Fruit fly (Drosophila melanogaster): ENCODE measurements around the gene CG2246.
A peak's percentile ranks its signal among the peaks of the same experiment; 100 is the strongest.

The CG2246 gene

DNA sequence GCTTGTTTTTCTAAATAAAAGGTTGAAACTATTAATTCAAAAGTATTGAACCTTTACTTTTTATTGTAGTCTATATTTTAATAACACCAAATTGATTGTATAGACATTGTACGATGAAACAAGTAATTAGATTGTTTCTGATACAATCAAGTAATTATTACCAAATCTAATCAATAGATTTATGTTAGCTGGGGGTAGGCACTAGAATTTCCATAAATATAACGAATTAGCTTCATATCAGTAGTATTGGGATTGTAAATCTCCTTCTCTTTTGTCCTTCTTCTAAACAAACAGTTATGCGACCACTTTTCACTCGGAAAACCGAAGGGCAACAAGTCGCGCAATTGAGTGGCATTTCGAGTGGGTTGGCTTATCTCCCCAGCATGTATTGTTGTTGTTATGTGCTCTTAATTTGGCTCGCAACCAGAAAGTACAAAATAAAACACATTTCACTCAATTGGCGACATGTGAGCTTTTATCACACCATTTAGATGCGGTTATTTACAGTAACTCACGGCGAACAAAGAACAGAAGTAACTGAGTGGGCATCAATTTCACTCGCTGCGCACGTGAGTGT, 1.8 kb downstream of the CG2246 start (continued):
- TF ChIP-seq chinmo (GFP tag; IDR thresholded peaks at IDR 0.05; ENCODE audit: partially characterized antibody) (0 out of 4 replicates have a peak, but pooled peaks have one; percentile 31), CG6689 (GFP tag; IDR thresholded peaks at IDR 0.05) (no peak), otp (GFP tag; IDR thresholded peaks at IDR 0.05) (no peak), Dref (GFP tag; IDR thresholded peaks at IDR 0.05) (no peak), CG10267 (tag; optimal IDR thresholded peaks at IDR 0.05) (no peak), ewg (GFP tag; optimal IDR thresholded peaks at IDR 0.05) (no peak), Vsx1 (GFP tag; optimal IDR thresholded peaks at IDR 0.05) (peak; percentile 25)

DNA sequence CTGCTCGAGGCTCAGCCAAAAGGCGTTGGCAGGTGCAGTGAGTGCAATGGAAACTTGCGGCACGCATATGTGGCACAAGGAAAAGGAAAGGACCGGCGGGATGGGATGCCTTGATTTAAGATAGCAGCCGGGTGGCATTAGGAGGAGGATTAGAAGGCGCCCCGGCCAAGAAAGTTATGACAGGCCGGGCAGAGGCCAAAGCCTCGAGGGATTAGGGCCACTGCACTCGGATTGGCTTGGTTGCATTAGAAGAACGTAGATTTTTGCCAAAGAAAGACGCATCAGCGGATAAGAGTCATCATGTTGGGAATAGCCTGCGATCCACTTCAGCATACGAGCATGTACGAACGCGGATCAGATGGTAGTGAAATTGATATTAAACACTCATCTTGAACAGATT, 4.6 kb downstream of the CG2246 start, which contains the start of gene CG31019:
Gene CG31019, plus strand, starts transcription at position 301 of the 400 bp plus-strand sequence.
- TF ChIP-seq NfI (GFP tag; optimal IDR thresholded peaks at IDR 0.05) (no peak), HLHmδ (GFP tag; optimal IDR thresholded peaks at IDR 0.05) (no peak), Abd-B (GFP tag; optimal IDR thresholded peaks at IDR 0.05) (no peak), org-1 (GFP tag; optimal IDR thresholded peaks at IDR 0.05) (no peak), B-H1 (GFP tag; IDR thresholded peaks at IDR 0.05) (no peak), CG8359 (GFP tag; optimal IDR thresholded peaks at IDR 0.05; ENCODE audit: borderline replicate concordance) (no peak), oc (tag; optimal IDR thresholded peaks at IDR 0.05) (no peak), CG15514 (GFP tag; optimal IDR thresholded peaks at IDR 0.05) (no peak), NC2β (GFP tag; optimal IDR thresholded peaks at IDR 0.05) (no peak), CG2116 (GFP tag; optimal IDR thresholded peaks at IDR 0.05) (no peak), insv (GFP tag; optimal IDR thresholded peaks at IDR 0.05) (no peak), fd3F (GFP tag; optimal IDR thresholded peaks at IDR 0.05) (no peak), Oaz (GFP tag; IDR thresholded peaks at IDR 0.05) (no peak), Fer3 (tag; optimal IDR thresholded peaks at IDR 0.05) (no peak), CG11456 (GFP tag; IDR thresholded peaks at IDR 0.05) (no peak), CG2120 (GFP tag; optimal IDR thresholded peaks at IDR 0.05) (no peak), Hmr (GFP tag; optimal IDR thresholded peaks at IDR 0.05) (no peak), sr (GFP tag; IDR thresholded peaks at IDR 0.05) (no peak), CG34422 (GFP tag; IDR thresholded peaks at IDR 0.05) (no peak), CG4328 (GFP tag; optimal IDR thresholded peaks at IDR 0.05) (no peak)

DNA sequence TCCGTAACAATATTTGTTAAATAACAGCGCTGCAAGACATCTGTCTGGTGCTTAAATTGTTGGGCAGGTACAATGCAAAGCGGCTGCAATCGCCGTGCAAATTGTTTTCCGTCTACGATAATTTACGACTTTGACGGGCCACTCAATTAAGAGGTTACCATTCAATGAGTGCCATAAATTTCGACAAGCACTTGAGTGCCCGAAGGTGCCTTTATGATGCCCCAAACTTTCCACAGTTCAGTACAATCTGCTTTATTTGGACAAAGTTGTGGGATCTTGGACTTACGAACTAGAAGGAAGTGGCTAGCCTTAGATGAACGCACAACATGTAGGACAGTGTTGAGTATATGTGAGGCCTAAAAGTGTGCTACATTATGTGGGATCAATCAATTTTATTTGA, 8.6 kb downstream of the CG2246 start:
- no peak for TF ChIP-seq gfzf (GFP tag; optimal IDR thresholded peaks at IDR 0.05)
- TF ChIP-seq CG18476 (GFP tag; optimal IDR thresholded peaks at IDR 0.05), result no peak
- peak; percentile 25 for TF ChIP-seq CG13894 (tag; optimal IDR thresholded peaks at IDR 0.05)
- TF ChIP-seq exex (tag; optimal IDR thresholded peaks at IDR 0.05), result peak; percentile 79
- TF ChIP-seq Optix (GFP tag; IDR thresholded peaks at IDR 0.05), result no peak
- peak; percentile 41 for TF ChIP-seq CG15514 (GFP tag; optimal IDR thresholded peaks at IDR 0.05)
- TF ChIP-seq dysf (GFP tag; IDR thresholded peaks at IDR 0.05), result 0 out of 3 replicates have a peak, but pooled peaks have one; percentile 7
- TF ChIP-seq CG2678 (tag; optimal IDR thresholded peaks at IDR 0.05), result peak; percentile 9
- 0 out of 3 replicates have a peak, but pooled peaks have one; percentile 39 for TF ChIP-seq CG2889 (GFP tag; IDR thresholded peaks at IDR 0.05)
- peak; percentile 24 for TF ChIP-seq mirr (GFP tag; optimal IDR thresholded peaks at IDR 0.05)
- TF ChIP-seq sug (tag; optimal IDR thresholded peaks at IDR 0.05), result peak; percentile 58
- peak; percentile 50 for TF ChIP-seq CG34376 (GFP tag; optimal IDR thresholded peaks at IDR 0.05)

All from whole organism, embryonic.